Worm (Caenorhabditis elegans): Measurements from ENCODE around the gene F59B1.4.

ce11 chrV:3632249-3633030 is 5.6 kb upstream of the F59B1.4 start:
- TF ChIP-seq eor-1 (tag; optimal IDR thresholded peaks at IDR 0.05) (no peak), R02D3.7 (tag; optimal IDR thresholded peaks at IDR 0.05) (no peak), nhr-237 (tag; optimal IDR thresholded peaks at IDR 0.05) (no peak), nhr-12 (tag; optimal IDR thresholded peaks at IDR 0.05) (no peak), zag-1 (tag; optimal IDR thresholded peaks at IDR 0.05) (no peak), nhr-25 (tag; optimal IDR thresholded peaks at IDR 0.05) (no peak), fkh-10 (GFP tag; optimal IDR thresholded peaks at IDR 0.05) (no peak), nhr-76 (tag; optimal IDR thresholded peaks at IDR 0.05) (no peak), pha-4 (tag; optimal IDR thresholded peaks at IDR 0.05) (peak; percentile 28), ama-1 (optimal IDR thresholded peaks at IDR 0.05) (no peak), ZK546.5 (tag; optimal IDR thresholded peaks at IDR 0.05) (no peak), unc-39 (tag; optimal IDR thresholded peaks at IDR 0.05) (no peak), nhr-28 (tag; optimal IDR thresholded peaks at IDR 0.05) (no peak), elt-3 (tag; optimal IDR thresholded peaks at IDR 0.05) (no peak)

Data from whole organism, L3 larva.